Fruit fly (Drosophila melanogaster) S2 (cell line): ENCODE data around the gene CG5498.

Experiments used
- CG8478 ChIP-seq: fragments of >200 bp; optimal IDR thresholded peaks from 2 replicates; lab custom pipeline; 2018
- CTCF ChIP-seq, 2 experiments: fragments of >200 bp; optimal IDR thresholded peaks; 2 replicates each; lab custom pipeline; 2018

DNA sequence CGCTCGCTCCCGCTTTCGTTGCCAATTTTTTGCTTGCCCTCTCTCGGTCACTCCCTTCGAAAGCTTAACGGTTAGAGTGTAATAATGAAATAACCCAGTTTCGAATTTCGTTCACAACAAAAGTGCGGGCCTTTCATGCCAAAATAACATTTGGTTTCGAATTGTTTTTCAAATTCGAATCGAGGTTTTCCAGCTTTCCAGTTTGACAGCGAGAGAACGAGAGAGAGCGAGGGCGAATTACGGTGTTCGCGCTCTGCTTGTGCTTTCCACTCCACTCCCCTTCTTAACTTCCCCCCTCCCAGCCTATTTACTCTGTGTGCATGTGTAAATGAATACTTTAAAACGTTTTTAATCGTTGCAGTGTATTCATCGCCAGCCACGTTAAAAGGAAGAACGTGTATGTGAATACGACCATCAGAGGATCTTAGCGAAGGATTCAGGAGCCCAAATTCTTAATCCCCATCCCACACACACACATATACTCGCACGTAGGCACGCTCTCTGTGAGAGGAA, 35.3 kb downstream of the CG5498 start:
- TF ChIP-seq CG8478 (lab: Kevin White, UChicago) (no peak), CTCF (optimal IDR thresholded peaks at IDR 0.05; lab: Kevin White, UChicago) (no peak)
